Fruit fly (Drosophila melanogaster): ENCODE data around the gene Sec71.
A peak's percentile ranks its signal among the peaks of the same experiment; 100 is the strongest.

Gene Sec71

dm6 chr2L:13790715-13791114, 2.6 kb upstream of the Sec71 start, which contains the start of gene CG16863:
Gene CG16863 (plus strand): TSS chr2L:13790959.
- TF ChIP-seq CG12769 (tag; optimal IDR thresholded peaks at IDR 0.05) (no peak), E2f2 (GFP tag; IDR thresholded peaks at IDR 0.05) (peak; percentile 82), CG18619 (GFP tag; optimal IDR thresholded peaks at IDR 0.05) (no peak), ara (GFP tag; IDR thresholded peaks at IDR 0.05) (no peak), Ssrp (tag; optimal IDR thresholded peaks at IDR 0.05) (no peak), stwl (tag; optimal IDR thresholded peaks at IDR 0.05) (peak; percentile 47), Oaz (GFP tag; IDR thresholded peaks at IDR 0.05) (no peak), CG9797 (GFP tag; optimal IDR thresholded peaks at IDR 0.05) (peak; percentile 51), Neu2 (GFP tag; optimal IDR thresholded peaks at IDR 0.05; ENCODE audit: borderline replicate concordance) (no peak), sr (GFP tag; IDR thresholded peaks at IDR 0.05) (no peak), CG8924 (tag; optimal IDR thresholded peaks at IDR 0.05) (no peak), fd3F (GFP tag; optimal IDR thresholded peaks at IDR 0.05) (no peak), CG17829 (tag; optimal IDR thresholded peaks at IDR 0.05) (peak; percentile 17), CG7786 (GFP tag; optimal IDR thresholded peaks at IDR 0.05) (no peak), CG7372 (GFP tag; IDR thresholded peaks at IDR 0.05) (no peak), CG13894 (tag; optimal IDR thresholded peaks at IDR 0.05) (no peak), CG4854 (GFP tag; optimal IDR thresholded peaks at IDR 0.05) (no peak), insv (GFP tag; optimal IDR thresholded peaks at IDR 0.05) (no peak), CG4360 (GFP tag; IDR thresholded peaks at IDR 0.05) (no peak), ap (GFP tag; IDR thresholded peaks at IDR 0.05) (no peak), hkb (optimal IDR thresholded peaks at IDR 0.05) (no peak), hkb (GFP tag; IDR thresholded peaks at IDR 0.05) (no peak), GATAe (GFP tag; conservative IDR thresholded peaks at IDR 0.05) (no peak), sc (optimal IDR thresholded peaks at IDR 0.05) (no peak), sc (GFP tag; optimal IDR thresholded peaks at IDR 0.05) (no peak), CG9609 (GFP tag; optimal IDR thresholded peaks at IDR 0.05) (no peak), CG7271 (tag; optimal IDR thresholded peaks at IDR 0.05) (no peak), Deaf1 (tag; optimal IDR thresholded peaks at IDR 0.05) (no peak), run (tag; optimal IDR thresholded peaks at IDR 0.05) (no peak), CG31441 (GFP tag; IDR thresholded peaks at IDR 0.05) (no peak), CG18599 (GFP tag; optimal IDR thresholded peaks at IDR 0.05) (no peak), Myb (GFP tag; optimal IDR thresholded peaks at IDR 0.05) (peak; percentile 56), CG6791 (GFP tag; IDR thresholded peaks at IDR 0.05; ENCODE audit: partially characterized antibody) (no peak), CG7928 (GFP tag; optimal IDR thresholded peaks at IDR 0.05) (no peak), tgo (GFP tag; IDR thresholded peaks at IDR 0.05) (no peak), CG17359 (tag; optimal IDR thresholded peaks at IDR 0.05) (peak; percentile 49), Fer2 (tag; optimal IDR thresholded peaks at IDR 0.05) (no peak), CG5953 (GFP tag; IDR thresholded peaks at IDR 0.05) (no peak), disco-r (GFP tag; optimal IDR thresholded peaks at IDR 0.05) (no peak), D19B (GFP tag; optimal IDR thresholded peaks at IDR 0.05) (no peak), wor (GFP tag; IDR thresholded peaks at IDR 0.05) (no peak), MBD-R2 (GFP tag; IDR thresholded peaks at IDR 0.05) (0 out of 2 replicates have a peak, but pooled peaks have one; percentile 38), CG15269 (tag; optimal IDR thresholded peaks at IDR 0.05) (no peak), klu (GFP tag; IDR thresholded peaks at IDR 0.05) (no peak), CG10366 (GFP tag; IDR thresholded peaks at IDR 0.05) (no peak), yki (optimal IDR thresholded peaks at IDR 0.05) (no peak), CG13624 (GFP tag; optimal IDR thresholded peaks at IDR 0.05) (no peak), fd96Cb (tag; optimal IDR thresholded peaks at IDR 0.05) (no peak), CG17328 (GFP tag; IDR thresholded peaks at IDR 0.05) (no peak), jigr1 (GFP tag; IDR thresholded peaks at IDR 0.05) (no peak), chm (GFP tag; IDR thresholded peaks at IDR 0.05) (no peak), CG1233 (GFP tag; optimal IDR thresholded peaks at IDR 0.05) (no peak), grau (tag; optimal IDR thresholded peaks at IDR 0.05) (no peak), Atf3 (GFP tag; optimal IDR thresholded peaks at IDR 0.05) (no peak)

All from whole organism, embryonic.